Fruit fly (Drosophila melanogaster) whole organism, embryonic: ENCODE results near the gene Cyfip.

Source experiments
- Bgb ChIP-seq: fragments of 200-800 bp; sonication (Bioruptor generic); IDR thresholded peaks from 2 replicates; pipeline ENCODE4 v1.3.6; 2022; ENCODE audit warnings: missing biosample characterization, missing genetic modification characterization; ENCODE audit not compliant: partially characterized antibody
- CG10147 ChIP-seq: fragments of 200-800 bp; sonication (Bioruptor generic); optimal IDR thresholded peaks from 2 replicates; lab custom pipeline; 2019; ENCODE audit warnings: missing biosample characterization, mild to moderate bottlenecking, missing genetic modification characterization, moderate library complexity
- CG10431 ChIP-seq: fragments of 200-800 bp; sonication (Bioruptor generic); optimal IDR thresholded peaks from 3 replicates; lab custom pipeline; 2018; ENCODE audit warnings: missing biosample characterization, mild to moderate bottlenecking, missing genetic modification characterization
- CG11456 ChIP-seq: fragments of 200-800 bp; sonication (Bioruptor generic); IDR thresholded peaks from 3 replicates; pipeline ENCODE4 v1.3.6; 2022; ENCODE audit warnings: missing biosample characterization, missing genetic modification characterization
- CG11695 ChIP-seq: fragments of 200-800 bp; sonication (Bioruptor generic); IDR thresholded peaks from 3 replicates; pipeline ENCODE4 v1.3.6; 2022; ENCODE audit warnings: missing biosample characterization, missing genetic modification characterization
- CG11696 ChIP-seq: fragments of 200-800 bp; sonication (Bioruptor generic); IDR thresholded peaks from 2 replicates; pipeline ENCODE4 v1.3.6; 2022; ENCODE audit warnings: missing biosample characterization, missing genetic modification characterization
- CG12236 ChIP-seq: fragments of 200-800 bp; sonication (Bioruptor generic); optimal IDR thresholded peaks from 2 replicates; lab custom pipeline; 2016; ENCODE audit warnings: missing biosample characterization, missing genetic modification characterization
- CG13123 ChIP-seq: fragments of 200-800 bp; sonication (Bioruptor generic); optimal IDR thresholded peaks from 2 replicates; lab custom pipeline; 2016; ENCODE audit warnings: missing biosample characterization, missing genetic modification characterization
- CG15514 ChIP-seq: fragments of 200-800 bp; sonication (Bioruptor generic); optimal IDR thresholded peaks from 3 replicates; lab custom pipeline; 2017; ENCODE audit warnings: missing biosample characterization, missing genetic modification characterization, mild to moderate bottlenecking, moderate library complexity, missing genetic modification reagents
- CG17359 ChIP-seq: fragments of 200-800 bp; sonication (Bioruptor generic); optimal IDR thresholded peaks from 3 replicates; lab custom pipeline; 2018; ENCODE audit warnings: missing biosample characterization, mild to moderate bottlenecking, missing genetic modification characterization, moderate library complexity
- CG1792 ChIP-seq: fragments of 200-800 bp; sonication (Bioruptor generic); optimal IDR thresholded peaks from 2 replicates; lab custom pipeline; 2016; ENCODE audit warnings: missing biosample characterization, missing genetic modification characterization
- CG3065 ChIP-seq: fragments of 200-800 bp; sonication (Bioruptor generic); optimal IDR thresholded peaks from 2 replicates; lab custom pipeline; 2016; ENCODE audit warnings: missing biosample characterization, missing genetic modification characterization
- CG33213 ChIP-seq: fragments of 200-800 bp; sonication (Bioruptor generic); optimal IDR thresholded peaks from 3 replicates; lab custom pipeline; 2016; ENCODE audit warnings: missing biosample characterization, missing genetic modification characterization
- CG4424 ChIP-seq: fragments of 200-800 bp; sonication (Bioruptor generic); optimal IDR thresholded peaks from 3 replicates; lab custom pipeline; 2016; ENCODE audit warnings: missing biosample characterization, missing genetic modification characterization
- CG6272 ChIP-seq: fragments of 200-800 bp; sonication (Bioruptor generic); IDR thresholded peaks from 2 replicates; pipeline ENCODE4 v1.3.6; 2022; ENCODE audit warnings: missing biosample characterization, missing genetic modification characterization
- CG8944 ChIP-seq: fragments of 200-800 bp; sonication (Bioruptor generic); optimal IDR thresholded peaks from 3 replicates; lab custom pipeline; 2016; ENCODE audit warnings: missing biosample characterization, missing genetic modification characterization
- CG9437 ChIP-seq: fragments of 200-800 bp; sonication (Bioruptor generic); optimal IDR thresholded peaks from 2 replicates; lab custom pipeline; 2018; ENCODE audit warnings: missing biosample characterization, mild to moderate bottlenecking, missing genetic modification characterization
- CHES-1-like ChIP-seq: fragments of 200-800 bp; sonication (Bioruptor generic); optimal IDR thresholded peaks from 2 replicates; lab custom pipeline; 2016; ENCODE audit warnings: missing biosample characterization, missing genetic modification characterization
- CrebB ChIP-seq: fragments of 200-800 bp; sonication (Bioruptor generic); optimal IDR thresholded peaks from 3 replicates; lab custom pipeline; 2018; ENCODE audit warnings: missing biosample characterization, mild to moderate bottlenecking, missing genetic modification characterization
- Deaf1 ChIP-seq: fragments of 200-800 bp; optimal IDR thresholded peaks from 3 replicates; lab custom pipeline; 2019; ENCODE audit warnings: missing biosample characterization, mild to moderate bottlenecking, missing genetic modification characterization, moderate library complexity
- Fer1 ChIP-seq: fragments of 200-800 bp; sonication (Bioruptor generic); optimal IDR thresholded peaks from 2 replicates; lab custom pipeline; 2017; ENCODE audit warnings: missing biosample characterization, mild to moderate bottlenecking, missing genetic modification characterization
- Fer2 ChIP-seq: fragments of 200-800 bp; sonication (Bioruptor generic); optimal IDR thresholded peaks from 2 replicates; lab custom pipeline; 2018; ENCODE audit warnings: missing biosample characterization, mild to moderate bottlenecking, missing genetic modification characterization, moderate library complexity
- Hand ChIP-seq: fragments of 200-800 bp; sonication (Bioruptor generic); optimal IDR thresholded peaks from 2 replicates; lab custom pipeline; 2017; ENCODE audit warnings: mild to moderate bottlenecking, missing biosample characterization, missing genetic modification reagents, missing genetic modification characterization
- Hmx ChIP-seq: fragments of 200-800 bp; sonication (Bioruptor generic); optimal IDR thresholded peaks from 2 replicates; lab custom pipeline; 2016; ENCODE audit warnings: missing biosample characterization, missing genetic modification characterization
- Hr3 ChIP-seq: fragments of 200-800 bp; sonication (Bioruptor generic); optimal IDR thresholded peaks from 3 replicates; lab custom pipeline; 2016; ENCODE audit warnings: missing biosample characterization, missing genetic modification characterization
- Hr39 ChIP-seq: fragments of >200 bp; optimal IDR thresholded peaks from 2 replicates; lab custom pipeline; 2017
- Lhr ChIP-seq: fragments of 200-800 bp; sonication (Bioruptor generic); optimal IDR thresholded peaks from 3 replicates; lab custom pipeline; 2017; ENCODE audit warnings: mild to moderate bottlenecking, missing biosample characterization, missing genetic modification reagents, missing genetic modification characterization
- Lpt ChIP-seq: fragments of >200 bp; optimal IDR thresholded peaks from 2 replicates; lab custom pipeline; 2018; ENCODE audit warnings: missing biosample characterization, missing genetic modification characterization
- NC2α ChIP-seq: fragments of 200-800 bp; sonication (Bioruptor generic); optimal IDR thresholded peaks from 2 replicates; lab custom pipeline; 2016; ENCODE audit warnings: missing biosample characterization, missing genetic modification characterization
- Pdp1 ChIP-seq, 2 experiments: fragments of 200-800 bp; sonication (Bioruptor generic); optimal IDR thresholded peaks; 3 replicates each; lab custom pipeline; 2016; ENCODE audit warnings: missing biosample characterization in 2 of 2, missing genetic modification characterization in 2 of 2, mild to moderate bottlenecking in 1 of 2, moderate library complexity in 1 of 2
- Side ChIP-seq: fragments of 200-800 bp; sonication (Bioruptor generic); optimal IDR thresholded peaks from 2 replicates; lab custom pipeline; 2016; ENCODE audit warnings: missing biosample characterization, missing genetic modification characterization
- amos ChIP-seq: fragments of 200-800 bp; sonication (Bioruptor generic); IDR thresholded peaks from 2 replicates; pipeline ENCODE4 v1.3.6; 2022; ENCODE audit warnings: missing biosample characterization, missing genetic modification characterization; ENCODE audit not compliant: partially characterized antibody
- aop ChIP-seq: fragments of 200-800 bp; sonication (Bioruptor generic); IDR thresholded peaks from 2 replicates; pipeline ENCODE4 v1.3.6; 2022; ENCODE audit warnings: missing biosample characterization, missing genetic modification characterization
- chinmo ChIP-seq: fragments of 200-800 bp; sonication (Bioruptor generic); IDR thresholded peaks from 4 replicates; pipeline ENCODE4 v1.3.6; 2022; ENCODE audit warnings: missing biosample characterization, missing genetic modification characterization; ENCODE audit not compliant: partially characterized antibody
- corto ChIP-seq: fragments of 200-800 bp; sonication (Bioruptor generic); optimal IDR thresholded peaks from 2 replicates; lab custom pipeline; 2016; ENCODE audit warnings: missing biosample characterization, mild to moderate bottlenecking, missing genetic modification characterization, moderate library complexity
- crp ChIP-seq, 2 experiments: fragments of 200-800 bp; sonication (Bioruptor generic); optimal IDR thresholded peaks; 2 replicates in 1 of 2; 3 replicates in 1 of 2; lab custom pipeline; 2017; ENCODE audit warnings: missing biosample characterization in 2 of 2, missing genetic modification characterization in 2 of 2, mild to moderate bottlenecking in 1 of 2, moderate library complexity in 1 of 2
- danr ChIP-seq: fragments of 200-800 bp; sonication (Bioruptor generic); IDR thresholded peaks from 2 replicates; pipeline ENCODE4 v1.3.6; 2022; ENCODE audit warnings: missing biosample characterization, missing genetic modification characterization
- dmrt99B ChIP-seq: fragments of 200-800 bp; sonication (Bioruptor generic); optimal IDR thresholded peaks from 2 replicates; lab custom pipeline; 2018; ENCODE audit warnings: missing biosample characterization, mild to moderate bottlenecking, missing genetic modification characterization, moderate library complexity
- esg ChIP-seq: fragments of 200-800 bp; sonication (Bioruptor generic); conservative IDR thresholded peaks from 2 replicates; pipeline ENCODE4 v1.3.6; 2022; ENCODE audit warnings: missing biosample characterization, missing genetic modification characterization
- gem ChIP-seq: fragments of 200-800 bp; sonication (Bioruptor generic); optimal IDR thresholded peaks from 2 replicates; lab custom pipeline; 2019; ENCODE audit warnings: missing biosample characterization, mild to moderate bottlenecking, missing genetic modification characterization, moderate library complexity
- gsb-n ChIP-seq: fragments of 200-800 bp; sonication (Bioruptor generic); optimal IDR thresholded peaks from 3 replicates; lab custom pipeline; 2018; ENCODE audit warnings: missing biosample characterization, mild to moderate bottlenecking, missing genetic modification characterization
- jumu ChIP-seq: fragments of 200-800 bp; sonication (Bioruptor generic); optimal IDR thresholded peaks from 3 replicates; lab custom pipeline; 2016; ENCODE audit warnings: missing biosample characterization, missing genetic modification characterization
- oc ChIP-seq: fragments of 200-800 bp; sonication (Bioruptor generic); optimal IDR thresholded peaks from 2 replicates; lab custom pipeline; 2018; ENCODE audit warnings: missing biosample characterization, mild to moderate bottlenecking, missing genetic modification characterization, moderate library complexity
- pho ChIP-seq: fragments of 200-800 bp; sonication (Bioruptor generic); optimal IDR thresholded peaks from 2 replicates; lab custom pipeline; 2016; ENCODE audit warnings: missing biosample characterization, missing genetic modification characterization
- trh ChIP-seq: fragments of 200-800 bp; sonication (Bioruptor generic); optimal IDR thresholded peaks from 2 replicates; lab custom pipeline; 2016; ENCODE audit warnings: missing biosample characterization, missing genetic modification characterization
- tup ChIP-seq: fragments of 200-800 bp; sonication (Bioruptor generic); optimal IDR thresholded peaks from 2 replicates; lab custom pipeline; 2016; ENCODE audit warnings: missing biosample characterization, mild to moderate bottlenecking, missing genetic modification characterization, moderate library complexity
- wor ChIP-seq: fragments of 200-800 bp; sonication (Bioruptor generic); IDR thresholded peaks from 2 replicates; pipeline ENCODE4 v1.3.6; 2022; ENCODE audit warnings: missing biosample characterization, missing genetic modification characterization
- zen2 ChIP-seq: fragments of 200-800 bp; sonication (Bioruptor generic); IDR thresholded peaks from 3 replicates; pipeline ENCODE4 v1.3.6; 2022; ENCODE audit warnings: missing biosample characterization, missing genetic modification characterization; ENCODE audit not compliant: partially characterized antibody

Gene Cyfip

DNA sequence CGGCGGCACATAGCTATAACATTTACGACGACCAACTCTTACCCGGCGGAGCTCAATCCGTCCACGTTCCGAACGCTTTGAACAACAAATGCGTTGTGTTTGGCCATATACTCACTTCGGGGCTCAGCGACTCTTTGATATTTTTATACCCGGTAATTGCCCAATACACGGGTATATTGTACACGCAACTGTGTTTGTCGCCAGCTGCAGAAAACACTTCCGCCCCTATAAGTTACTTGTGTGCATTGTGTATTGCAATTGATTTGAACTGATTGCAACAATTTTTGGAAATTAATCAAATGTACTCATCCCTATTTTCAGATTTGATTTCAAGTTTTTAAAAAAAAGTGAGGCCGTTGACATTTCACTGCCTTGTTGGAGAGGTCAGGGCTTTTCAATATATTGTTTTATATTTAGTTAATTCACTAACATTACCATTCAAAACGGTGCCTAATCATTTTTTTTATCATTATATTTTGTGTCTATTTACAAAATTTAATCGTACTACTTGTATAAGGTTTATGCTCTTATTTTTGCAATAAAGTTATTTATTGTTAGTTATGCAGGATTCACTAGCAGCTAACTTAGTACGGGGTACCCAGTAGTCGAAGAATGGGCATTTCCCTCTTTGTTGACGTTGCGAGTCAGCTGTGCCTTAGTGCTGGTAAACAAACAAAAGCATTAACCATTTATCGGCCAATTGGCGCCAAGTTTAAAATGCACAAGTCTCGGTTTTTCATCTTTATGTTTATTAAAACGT, 10.0 kb downstream of the Cyfip start, which contains the start of gene Nagk (continued):
- peak; percentile 39 for TF ChIP-seq gsb-n (tag; lab: Kevin White, UChicago)
- 0 out of 2 replicates have a peak, but pooled peaks have one; percentile 21 for TF ChIP-seq esg
- no peak for TF ChIP-seq CG6272
- no peak for TF ChIP-seq CG3065 (GFP tag; lab: Kevin White, UChicago)
- peak; percentile 67 for TF ChIP-seq dmrt99B (tag; lab: Kevin White, UChicago)
- TF ChIP-seq aop (GFP tag; lab: Robert Waterston, UW), result 0 out of 2 replicates have a peak, but pooled peaks have one; percentile 24
- peak; percentile 37 for TF ChIP-seq CG1792
- TF ChIP-seq Pdp1 (GFP tag; optimal IDR thresholded peaks at IDR 0.05; lab: Kevin White, UChicago), result peak; percentile 45 to 53
- peak; percentile 50 for TF ChIP-seq CG10147 (GFP tag; lab: Kevin White, UChicago)
- TF ChIP-seq CG33213 (GFP tag; lab: Kevin White, UChicago), result peak; percentile 29
- peak; percentile 90; the same call in 2 of the 4 replicates for TF ChIP-seq chinmo (GFP tag; lab: Robert Waterston, UW)
- TF ChIP-seq crp (GFP tag; optimal IDR thresholded peaks at IDR 0.05; lab: Kevin White, UChicago), result peak; percentile 1 to 85
- peak; percentile 50 for TF ChIP-seq Deaf1 (tag; lab: Kevin White, UChicago)
- TF ChIP-seq corto, result no peak
- no peak for TF ChIP-seq danr (GFP tag; lab: Robert Waterston, UW)
- peak; percentile 27 for TF ChIP-seq CG15514 (GFP tag; lab: Kevin White, UChicago)
- TF ChIP-seq pho, result peak; percentile 83
- peak; percentile 79 for TF ChIP-seq CG9437 (GFP tag; lab: Kevin White, UChicago)
- peak; percentile 71 for TF ChIP-seq CG4424 (GFP tag; lab: Kevin White, UChicago)
- TF ChIP-seq CG11695 (GFP tag; lab: Robert Waterston, UW), result peak; percentile 19; the same call in 1 of the 3 replicates
- peak; percentile 34 for TF ChIP-seq CG17359 (tag; lab: Kevin White, UChicago)
- TF ChIP-seq CG10431 (GFP tag; lab: Kevin White, UChicago), result no peak
- TF ChIP-seq Hr39 (lab: Kevin White, UChicago), result no peak
- no peak for TF ChIP-seq jumu
- TF ChIP-seq CHES-1-like (GFP tag; lab: Kevin White, UChicago), result peak; percentile 38
- peak; percentile 40 for TF ChIP-seq CrebB
- TF ChIP-seq amos (GFP tag; lab: Robert Waterston, UW), result peak; percentile 40; the same call in 1 of the 2 replicates
- no peak for TF ChIP-seq wor
- peak; percentile 12 for TF ChIP-seq Hand (GFP tag; lab: Kevin White, UChicago)
- no peak for TF ChIP-seq oc (tag; lab: Kevin White, UChicago)
- no peak for TF ChIP-seq Lhr (GFP tag; lab: Kevin White, UChicago)
- TF ChIP-seq Side (GFP tag; lab: Kevin White, UChicago), result peak; percentile 69
- peak; percentile 35 for TF ChIP-seq CG8944 (GFP tag; lab: Kevin White, UChicago)
- TF ChIP-seq Hr3 (GFP tag; lab: Kevin White, UChicago), result peak; percentile 77
- TF ChIP-seq Lpt (GFP tag; lab: Kevin White, UChicago), result no peak
- peak; percentile 63; the same call in 1 of the 2 replicates for TF ChIP-seq Bgb (GFP tag; lab: Robert Waterston, UW)
- no peak for TF ChIP-seq tup (GFP tag; lab: Kevin White, UChicago)
- TF ChIP-seq CG12236 (GFP tag; lab: Kevin White, UChicago), result no peak
- no peak for TF ChIP-seq NC2α (GFP tag; lab: Kevin White, UChicago)
- TF ChIP-seq Fer1 (GFP tag; lab: Kevin White, UChicago), result peak; percentile 37
- TF ChIP-seq zen2 (GFP tag; lab: Robert Waterston, UW), result no peak
- peak; percentile 73 for TF ChIP-seq gem (tag; lab: Kevin White, UChicago)
- TF ChIP-seq CG13123 (GFP tag; lab: Kevin White, UChicago), result no peak
- no peak for TF ChIP-seq Fer2
- TF ChIP-seq trh, result no peak
- TF ChIP-seq CG11456 (GFP tag; lab: Robert Waterston, UW), result peak; percentile 61; the same call in 2 of the 3 replicates
- no peak for TF ChIP-seq Hmx (GFP tag; lab: Kevin White, UChicago)
- peak; percentile 19; the same call in 1 of the 2 replicates for TF ChIP-seq CG11696 (GFP tag; lab: Robert Waterston, UW)
